Fruit fly (Drosophila melanogaster): ENCODE data around the gene CG43317.

DNA sequence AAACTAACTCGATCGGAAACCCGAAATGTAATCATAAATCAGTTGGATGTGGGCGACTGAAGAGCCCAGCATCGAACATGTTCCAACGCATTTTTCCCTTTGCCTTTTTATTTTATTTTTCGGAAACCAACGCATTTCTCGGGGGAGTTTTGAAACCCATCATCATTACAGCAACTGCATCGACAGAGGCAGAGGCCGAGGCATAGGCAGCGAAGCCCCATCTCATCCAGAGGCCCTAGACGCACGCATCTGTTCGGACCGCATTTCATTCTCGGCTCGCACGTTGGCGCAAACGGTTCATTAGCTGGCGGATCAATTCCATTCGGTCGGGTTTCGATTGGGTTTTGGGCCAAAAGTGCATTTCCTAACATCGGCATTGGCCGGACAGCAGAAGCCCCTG, 8.7 kb downstream of the CG43317 start, which contains the start of gene CG4576:
- TF ChIP-seq CG5204 (GFP tag; optimal IDR thresholded peaks at IDR 0.05) = no peak
- TF ChIP-seq CG14711 (tag; optimal IDR thresholded peaks at IDR 0.05) = no peak
- no peak for TF ChIP-seq Mnt (GFP tag; optimal IDR thresholded peaks at IDR 0.05)
- no peak for TF ChIP-seq Crg-1 (GFP tag; optimal IDR thresholded peaks at IDR 0.05)
- no peak for TF ChIP-seq cic (GFP tag; optimal IDR thresholded peaks at IDR 0.05)
- TF ChIP-seq tj (GFP tag; optimal IDR thresholded peaks at IDR 0.05) = no peak
